Worm (Caenorhabditis elegans): Measurements from ENCODE around the gene Y38H6C.20.

ce11 chrV:20573392-20573791 is 22.4 kb upstream of the Y38H6C.20 start, which contains the start of gene F26F2.5:
- TF ChIP-seq unc-55 (GFP tag; optimal IDR thresholded peaks at IDR 0.05) (no peak), eyg-1 (tag; optimal IDR thresholded peaks at IDR 0.05) (no peak), ref-2 (tag; optimal IDR thresholded peaks at IDR 0.05) (no peak), nhr-232 (tag; optimal IDR thresholded peaks at IDR 0.05) (no peak), nfya-1 (tag; optimal IDR thresholded peaks at IDR 0.05) (no peak), ceh-18 (tag; optimal IDR thresholded peaks at IDR 0.05) (no peak), K02D7.2 (tag; optimal IDR thresholded peaks at IDR 0.05) (no peak), elt-2 (tag; optimal IDR thresholded peaks at IDR 0.05) (no peak), ceh-45 (GFP tag; IDR thresholded peaks at IDR 0.05) (no peak), pqm-1 (tag; optimal IDR thresholded peaks at IDR 0.05) (no peak), ceh-14 (tag; optimal IDR thresholded peaks at IDR 0.05) (no peak), pha-4 (tag; optimal IDR thresholded peaks at IDR 0.05) (no peak)

All from whole organism, late embryonic.